Worm (Caenorhabditis elegans) whole organism, L4 larva: Measurements from ENCODE around the gene xol-1.
A peak's percentile ranks its signal among the peaks of the same experiment; 100 is the strongest.

Experiments
- Y105C5A.15 ChIP-seq: fragments of 200-800 bp; sonication (Bioruptor generic); IDR thresholded peaks from 2 replicates; pipeline ENCODE4 v1.3.6; 2022; ENCODE audit warnings: missing genetic modification characterization, missing compliant biosample characterization
- Y48G9A.11 ChIP-seq: fragments of 200-800 bp; sonication (Bioruptor generic); IDR thresholded peaks from 2 replicates; pipeline ENCODE4 v1.3.6; 2022; ENCODE audit warnings: missing genetic modification reagents, missing genetic modification characterization, missing compliant biosample characterization
- ama-1 ChIP-seq: fragments of 150-350 bp; optimal IDR thresholded peaks from 2 replicates; lab custom pipeline; 2014; ENCODE audit warnings: inconsistent platforms, mixed read lengths
- ceh-28 ChIP-seq: fragments of 150-350 bp; optimal IDR thresholded peaks from 2 replicates; lab custom pipeline; 2014; ENCODE audit warnings: missing biosample characterization, missing genetic modification reagents, missing genetic modification characterization
- fos-1 ChIP-seq: fragments of 150-350 bp; optimal IDR thresholded peaks from 2 replicates; lab custom pipeline; 2014; ENCODE audit warnings: missing biosample characterization, missing genetic modification characterization
- lim-7 ChIP-seq: fragments of 200-800 bp; sonication (Bioruptor generic); IDR thresholded peaks from 2 replicates; pipeline ENCODE4 v1.3.6; 2022; ENCODE audit warnings: missing genetic modification characterization, missing compliant biosample characterization
- nhr-237 ChIP-seq: sonication (generic microtip); optimal IDR thresholded peaks from 2 replicates; lab custom pipeline; 2017; ENCODE audit warnings: missing biosample characterization, missing genetic modification characterization
- skn-1 ChIP-seq: fragments of 150-350 bp; optimal IDR thresholded peaks from 2 replicates; lab custom pipeline; 2014; ENCODE audit warnings: missing biosample characterization, missing genetic modification characterization
- snpc-4 ChIP-seq: fragments of 150-350 bp; optimal IDR thresholded peaks from 2 replicates; lab custom pipeline; 2014; ENCODE audit warnings: missing biosample characterization, missing genetic modification characterization
- unc-39 ChIP-seq: sonication (generic microtip); optimal IDR thresholded peaks from 2 replicates; lab custom pipeline; 2017; ENCODE audit warnings: missing biosample characterization, missing genetic modification characterization

DNA sequence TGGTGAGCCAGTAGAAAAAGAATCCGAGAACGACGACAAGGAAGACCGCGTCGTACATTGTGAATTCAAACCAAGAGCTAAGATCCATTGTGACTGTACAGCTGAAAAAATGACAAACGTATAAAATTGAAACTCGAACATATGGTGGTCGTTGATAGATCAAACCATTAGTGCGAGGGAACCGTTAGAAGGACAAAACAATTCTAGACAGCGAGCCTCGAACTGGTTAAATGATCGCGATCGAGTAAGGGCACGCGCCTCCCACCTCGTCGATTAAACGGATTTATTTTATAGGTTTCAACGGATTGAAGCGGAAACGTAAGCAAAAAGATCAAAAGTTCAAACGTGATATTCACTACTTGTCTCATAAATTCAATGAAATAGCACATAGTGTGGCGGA, 47.4 kb downstream of the xol-1 start, which contains the start of gene vem-1:
- TF ChIP-seq ama-1 (lab: Kevin White, UChicago) (no peak), nhr-237 (tag; lab: Kevin White, UChicago) (no peak), ceh-28 (tag; lab: Kevin White, UChicago) (no peak), snpc-4 (no peak), fos-1 (tag; lab: Kevin White, UChicago) (no peak), lim-7 (GFP tag; lab: Robert Waterston, UW) (0 out of 2 replicates have a peak, but pooled peaks have one; percentile 40), skn-1 (tag; lab: Kevin White, UChicago) (no peak), Y48G9A.11 (no peak), Y105C5A.15 (GFP tag; lab: Robert Waterston, UW) (no peak), unc-39 (tag; lab: Kevin White, UChicago) (no peak)
